Worm (Caenorhabditis elegans): Measurements from ENCODE around the gene srg-25.

DNA sequence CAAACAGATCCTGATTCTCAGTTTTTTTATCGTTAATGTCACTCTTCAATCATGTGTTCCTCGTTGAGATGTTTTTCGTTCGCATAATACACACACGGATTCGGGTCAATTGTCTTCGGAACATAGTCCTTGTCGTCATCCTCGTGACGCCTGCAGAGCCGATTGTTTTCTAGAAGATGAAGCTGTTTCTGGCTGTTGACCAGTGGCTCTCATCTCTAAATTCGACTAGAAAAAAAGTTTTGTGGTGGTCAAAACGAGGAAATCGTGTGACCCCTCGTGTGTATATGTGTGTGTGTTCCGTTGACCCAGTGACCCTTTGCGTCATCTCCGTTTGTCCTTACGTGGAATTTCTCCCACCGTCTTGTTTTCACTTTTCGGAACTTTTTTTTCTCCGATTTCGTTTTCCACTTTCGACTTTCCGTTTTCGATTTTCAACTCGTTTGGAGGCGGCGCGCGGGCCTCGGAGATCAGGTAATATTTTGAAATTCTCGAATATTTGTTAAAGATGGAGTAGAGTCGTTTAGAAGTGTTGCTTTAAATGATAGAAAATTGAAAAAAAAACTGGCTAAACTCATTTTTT lies 40.7 kb upstream of the srg-25 start, which contains the start of gene C35A11.2:
- TF ChIP-seq lir-3 (tag; optimal IDR thresholded peaks at IDR 0.05): no peak
- no peak for TF ChIP-seq ztf-11 (tag; optimal IDR thresholded peaks at IDR 0.05)
- TF ChIP-seq ama-1 (optimal IDR thresholded peaks at IDR 0.05): no peak
- peak; percentile 3 for TF ChIP-seq aha-1 (tag)
- no peak for TF ChIP-seq skn-1 (tag; optimal IDR thresholded peaks at IDR 0.05)
- no peak for TF ChIP-seq jun-1 (tag; optimal IDR thresholded peaks at IDR 0.05)
- TF ChIP-seq unc-62 (GFP tag; optimal IDR thresholded peaks at IDR 0.05 in 1 of 2): peak in 1 of 2 experiments; percentile 94
- no peak for TF ChIP-seq unc-62 (tag; optimal IDR thresholded peaks at IDR 0.05)

All from whole organism, L4 larva.